Fruit fly (Drosophila melanogaster) whole organism, embryonic: ENCODE measurements around the gene Gel.

Experiments used
- ATbp ChIP-seq: fragments of 200-800 bp; sonication (Bioruptor generic); optimal IDR thresholded peaks from 2 replicates; lab custom pipeline; 2017; ENCODE audit warnings: missing biosample characterization, mild to moderate bottlenecking, missing genetic modification characterization, missing genetic modification reagents
- Atf6 ChIP-seq: fragments of 200-800 bp; sonication (Bioruptor generic); IDR thresholded peaks from 2 replicates; pipeline ENCODE4 v1.3.6; 2022; ENCODE audit warnings: missing biosample characterization, missing genetic modification characterization
- Bteb2 ChIP-seq: fragments of 200-800 bp; sonication (Bioruptor generic); optimal IDR thresholded peaks from 2 replicates; lab custom pipeline; 2016; ENCODE audit warnings: missing biosample characterization, missing genetic modification characterization
- CG11085 ChIP-seq: fragments of 200-800 bp; sonication (Bioruptor generic); IDR thresholded peaks from 2 replicates; pipeline ENCODE4 v1.3.6; 2022; ENCODE audit warnings: missing biosample characterization, missing genetic modification characterization
- CG11247 ChIP-seq: fragments of 200-800 bp; sonication (Bioruptor generic); IDR thresholded peaks from 2 replicates; pipeline ENCODE4 v1.3.6; 2022; ENCODE audit warnings: missing biosample characterization, missing genetic modification characterization
- CG12155 ChIP-seq: fragments of 200-800 bp; sonication (Bioruptor generic); optimal IDR thresholded peaks from 3 replicates; lab custom pipeline; 2016; ENCODE audit warnings: missing biosample characterization, missing genetic modification characterization
- CG12942 ChIP-seq: fragments of 200-800 bp; sonication (Bioruptor generic); optimal IDR thresholded peaks from 3 replicates; lab custom pipeline; 2016; ENCODE audit warnings: missing biosample characterization, missing genetic modification characterization
- CG13624 ChIP-seq: fragments of 200-800 bp; sonication (Bioruptor generic); optimal IDR thresholded peaks from 2 replicates; lab custom pipeline; 2016; ENCODE audit warnings: missing biosample characterization, missing genetic modification characterization
- CG15269 ChIP-seq: fragments of 200-800 bp; sonication (Bioruptor generic); optimal IDR thresholded peaks from 2 replicates; lab custom pipeline; 2018; ENCODE audit warnings: missing biosample characterization, mild to moderate bottlenecking, missing genetic modification characterization, moderate library complexity
- CG1529 ChIP-seq: fragments of 200-800 bp; sonication (Bioruptor generic); optimal IDR thresholded peaks from 3 replicates; lab custom pipeline; 2018; ENCODE audit warnings: missing biosample characterization, missing genetic modification characterization
- CG15601 ChIP-seq: fragments of 200-800 bp; sonication (Bioruptor generic); optimal IDR thresholded peaks from 3 replicates; lab custom pipeline; 2019; ENCODE audit warnings: missing biosample characterization, mild to moderate bottlenecking, missing genetic modification characterization, moderate library complexity
- CG15696 ChIP-seq: fragments of 200-800 bp; sonication (Bioruptor generic); optimal IDR thresholded peaks from 2 replicates; lab custom pipeline; 2019; ENCODE audit warnings: missing biosample characterization, mild to moderate bottlenecking, missing genetic modification characterization, moderate library complexity
- CG1603 ChIP-seq: fragments of 200-800 bp; sonication (Bioruptor generic); optimal IDR thresholded peaks from 2 replicates; lab custom pipeline; 2019; ENCODE audit warnings: missing biosample characterization, mild to moderate bottlenecking, missing genetic modification characterization, moderate library complexity
- CG16779 ChIP-seq: fragments of 200-800 bp; sonication (Bioruptor generic); IDR thresholded peaks from 2 replicates; pipeline ENCODE4 v1.3.6; 2022; ENCODE audit warnings: missing biosample characterization, missing genetic modification characterization
- CG16815 ChIP-seq: fragments of 200-800 bp; sonication (Bioruptor generic); optimal IDR thresholded peaks from 3 replicates; lab custom pipeline; 2017; ENCODE audit warnings: missing biosample characterization, mild to moderate bottlenecking, missing genetic modification characterization
- CG17385 ChIP-seq: fragments of 200-800 bp; sonication (Bioruptor generic); optimal IDR thresholded peaks from 3 replicates; lab custom pipeline; 2018; ENCODE audit warnings: missing biosample characterization, mild to moderate bottlenecking, missing genetic modification characterization
- CG2199 ChIP-seq: fragments of 200-800 bp; sonication (Bioruptor generic); IDR thresholded peaks from 3 replicates; pipeline ENCODE4 v1.3.6; 2022; ENCODE audit warnings: missing biosample characterization, missing genetic modification characterization
- CG30020 ChIP-seq: fragments of 200-800 bp; optimal IDR thresholded peaks from 2 replicates; lab custom pipeline; 2019; ENCODE audit warnings: missing biosample characterization, mild to moderate bottlenecking, missing genetic modification characterization, moderate library complexity
- CG31388 ChIP-seq: fragments of 200-800 bp; sonication (Bioruptor generic); optimal IDR thresholded peaks from 2 replicates; lab custom pipeline; 2016; ENCODE audit warnings: missing biosample characterization, missing genetic modification characterization
- CG34224 ChIP-seq: fragments of 200-800 bp; sonication (Bioruptor generic); IDR thresholded peaks from 3 replicates; pipeline ENCODE4 v1.3.6; 2022; ENCODE audit warnings: missing biosample characterization, missing genetic modification characterization; ENCODE audit not compliant: partially characterized antibody
- CG4820 ChIP-seq: fragments of 200-800 bp; sonication (Bioruptor generic); optimal IDR thresholded peaks from 3 replicates; lab custom pipeline; 2016; ENCODE audit warnings: missing biosample characterization, missing genetic modification characterization
- CG5180 ChIP-seq: fragments of 200-800 bp; sonication (Bioruptor generic); optimal IDR thresholded peaks from 3 replicates; lab custom pipeline; 2017; ENCODE audit warnings: missing biosample characterization, missing genetic modification characterization, mild to moderate bottlenecking, moderate library complexity, missing genetic modification reagents
- CG6813 ChIP-seq: fragments of 200-800 bp; sonication (Bioruptor generic); optimal IDR thresholded peaks from 2 replicates; lab custom pipeline; 2017; ENCODE audit warnings: missing biosample characterization, missing genetic modification characterization, mild to moderate bottlenecking, moderate library complexity, missing genetic modification reagents
- CG7928 ChIP-seq: fragments of 200-800 bp; sonication (Bioruptor generic); optimal IDR thresholded peaks from 2 replicates; lab custom pipeline; 2017; ENCODE audit warnings: missing biosample characterization, mild to moderate bottlenecking, missing genetic modification characterization
- CG9817 ChIP-seq: fragments of 200-800 bp; sonication (Bioruptor generic); optimal IDR thresholded peaks from 2 replicates; lab custom pipeline; 2018; ENCODE audit warnings: missing biosample characterization, mild to moderate bottlenecking, missing genetic modification characterization, moderate library complexity
- CTCF ChIP-seq: fragments of 200-800 bp; sonication (Bioruptor generic); optimal IDR thresholded peaks from 2 replicates; lab custom pipeline; 2017; ENCODE audit warnings: missing biosample characterization, mild to moderate bottlenecking, missing genetic modification characterization, moderate library complexity
- Dad ChIP-seq: fragments of 200-800 bp; sonication (Bioruptor generic); optimal IDR thresholded peaks from 3 replicates; lab custom pipeline; 2016; ENCODE audit warnings: missing biosample characterization, missing genetic modification characterization
- Dbx ChIP-seq: fragments of 200-800 bp; sonication (Bioruptor generic); IDR thresholded peaks from 3 replicates; pipeline ENCODE4 v1.3.6; 2022; ENCODE audit warnings: missing biosample characterization, missing genetic modification characterization
- Dip2 ChIP-seq: fragments of 200-800 bp; sonication (Bioruptor generic); IDR thresholded peaks from 2 replicates; pipeline ENCODE4 v1.3.6; 2022; ENCODE audit warnings: missing biosample characterization, missing genetic modification characterization
- Doc2 ChIP-seq: fragments of 200-800 bp; sonication (Bioruptor generic); IDR thresholded peaks from 2 replicates; pipeline ENCODE4 v1.3.6; 2022; ENCODE audit warnings: missing biosample characterization, missing genetic modification characterization
- Hr39 ChIP-seq: fragments of >200 bp; optimal IDR thresholded peaks from 2 replicates; lab custom pipeline; 2017
- NC2β ChIP-seq: fragments of 200-800 bp; sonication (Bioruptor generic); optimal IDR thresholded peaks from 2 replicates; lab custom pipeline; 2016; ENCODE audit warnings: missing biosample characterization, missing genetic modification characterization
- Scr ChIP-seq: fragments of 200-800 bp; sonication (Bioruptor generic); IDR thresholded peaks from 2 replicates; pipeline ENCODE4 v1.3.6; 2022; ENCODE audit warnings: missing biosample characterization, missing genetic modification characterization; ENCODE audit not compliant: partially characterized antibody
- Ssrp ChIP-seq: fragments of 200-800 bp; sonication (Bioruptor generic); optimal IDR thresholded peaks from 2 replicates; lab custom pipeline; 2018; ENCODE audit warnings: missing biosample characterization, mild to moderate bottlenecking, missing genetic modification characterization, moderate library complexity
- Usf ChIP-seq: fragments of 200-800 bp; sonication (Bioruptor generic); optimal IDR thresholded peaks from 2 replicates; lab custom pipeline; 2017; ENCODE audit warnings: missing genotype, missing biosample characterization, missing genetic modification characterization
- Xbp1 ChIP-seq: fragments of 200-800 bp; sonication (Bioruptor generic); optimal IDR thresholded peaks from 3 replicates; lab custom pipeline; 2016; ENCODE audit warnings: missing biosample characterization, mild to moderate bottlenecking, missing genetic modification characterization
- bbx ChIP-seq: fragments of 200-800 bp; sonication (Bioruptor generic); IDR thresholded peaks from 2 replicates; pipeline ENCODE4 v1.3.6; 2022; ENCODE audit warnings: missing biosample characterization, missing genetic modification characterization; ENCODE audit not compliant: partially characterized antibody
- cad ChIP-seq: fragments of >200 bp; optimal IDR thresholded peaks from 2 replicates; lab custom pipeline; 2017; ENCODE audit warnings: missing biosample characterization, missing genetic modification characterization
- emc ChIP-seq: fragments of 200-800 bp; sonication (Bioruptor generic); optimal IDR thresholded peaks from 2 replicates; lab custom pipeline; 2016; ENCODE audit warnings: missing biosample characterization, missing genetic modification characterization
- esg ChIP-seq: fragments of 200-800 bp; sonication (Bioruptor generic); conservative IDR thresholded peaks from 2 replicates; pipeline ENCODE4 v1.3.6; 2022; ENCODE audit warnings: missing biosample characterization, missing genetic modification characterization
- exex ChIP-seq: fragments of 200-800 bp; sonication (Bioruptor generic); optimal IDR thresholded peaks from 4 replicates; lab custom pipeline; 2018; ENCODE audit warnings: missing biosample characterization, mild to moderate bottlenecking, missing genetic modification characterization, moderate library complexity
- fd64A ChIP-seq: fragments of 200-800 bp; sonication (Bioruptor generic); optimal IDR thresholded peaks from 3 replicates; lab custom pipeline; 2018; ENCODE audit warnings: missing biosample characterization, mild to moderate bottlenecking, missing genetic modification characterization
- kay ChIP-seq: fragments of 200-800 bp; sonication (Bioruptor generic); optimal IDR thresholded peaks from 2 replicates; lab custom pipeline; 2016; ENCODE audit warnings: missing biosample characterization, missing genetic modification characterization
- klu ChIP-seq: fragments of 200-800 bp; sonication (Bioruptor generic); IDR thresholded peaks from 2 replicates; pipeline ENCODE4 v1.3.6; 2022; ENCODE audit warnings: missing biosample characterization, missing genetic modification characterization
- lilli ChIP-seq: fragments of 200-800 bp; sonication (Bioruptor generic); optimal IDR thresholded peaks from 3 replicates; lab custom pipeline; 2016; ENCODE audit warnings: missing biosample characterization, missing genetic modification characterization
- pho ChIP-seq: fragments of 200-800 bp; sonication (Bioruptor generic); optimal IDR thresholded peaks from 2 replicates; lab custom pipeline; 2016; ENCODE audit warnings: missing biosample characterization, missing genetic modification characterization
- ro ChIP-seq: fragments of 200-800 bp; sonication (Bioruptor generic); IDR thresholded peaks from 2 replicates; pipeline ENCODE4 v1.3.6; 2022; ENCODE audit warnings: missing biosample characterization, missing genetic modification characterization
- sd ChIP-seq: fragments of 200-800 bp; sonication (Bioruptor generic); optimal IDR thresholded peaks from 3 replicates; lab custom pipeline; 2018; ENCODE audit warnings: missing biosample characterization, mild to moderate bottlenecking, missing genetic modification characterization, moderate library complexity
- sim ChIP-seq: fragments of 200-800 bp; sonication (Bioruptor generic); IDR thresholded peaks from 2 replicates; pipeline ENCODE4 v1.3.6; 2022; ENCODE audit warnings: missing biosample characterization, missing genetic modification characterization
- tap ChIP-seq: fragments of 200-800 bp; optimal IDR thresholded peaks from 3 replicates; lab custom pipeline; 2019; ENCODE audit warnings: missing biosample characterization, mild to moderate bottlenecking, missing genetic modification characterization, moderate library complexity
- unpg ChIP-seq: fragments of 200-800 bp; sonication (Bioruptor generic); optimal IDR thresholded peaks from 3 replicates; lab custom pipeline; 2018; ENCODE audit warnings: missing biosample characterization, mild to moderate bottlenecking, missing genetic modification characterization, moderate library complexity
- wek ChIP-seq: fragments of 200-800 bp; sonication (Bioruptor generic); optimal IDR thresholded peaks from 3 replicates; lab custom pipeline; 2018; ENCODE audit warnings: missing biosample characterization, mild to moderate bottlenecking, missing genetic modification characterization, moderate library complexity
- zfh1 ChIP-seq: fragments of 200-800 bp; sonication (Bioruptor generic); IDR thresholded peaks from 3 replicates; pipeline ENCODE4 v1.3.6; 2022; ENCODE audit warnings: missing biosample characterization, missing genetic modification characterization

Gel gene

DNA sequence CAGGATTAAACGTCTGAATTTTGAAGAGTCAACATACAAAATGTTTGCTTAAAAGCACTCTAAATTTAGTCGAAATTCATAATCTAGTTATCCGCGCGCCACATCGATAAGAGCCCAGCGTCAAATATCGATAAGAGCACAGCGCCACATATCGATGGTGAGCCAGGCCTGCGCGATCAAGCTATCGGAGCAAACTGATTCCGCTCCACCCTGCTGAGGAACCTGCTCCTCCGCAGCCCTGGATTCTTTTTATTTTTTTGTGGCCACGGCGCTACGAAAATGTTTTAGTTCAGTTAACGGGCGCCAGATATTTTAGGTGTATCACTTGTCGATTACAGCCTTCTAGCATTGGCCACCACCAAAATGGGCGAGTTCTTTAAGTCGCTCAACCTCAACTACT is 14.2 kb upstream of the Gel start (continued):
- TF ChIP-seq Doc2 (GFP tag; lab: Robert Waterston, UW) (no peak), Dad (GFP tag; lab: Kevin White, UChicago) (peak; percentile 57), CG4820 (GFP tag; lab: Kevin White, UChicago) (no peak), CG1529 (GFP tag; lab: Kevin White, UChicago) (no peak), Atf6 (no peak), ro (GFP tag; lab: Robert Waterston, UW) (no peak), fd64A (GFP tag; lab: Kevin White, UChicago) (no peak), sd (tag; lab: Kevin White, UChicago) (no peak), tap (no peak), CG34224 (GFP tag; lab: Robert Waterston, UW) (peak; percentile 99), CG7928 (GFP tag; lab: Kevin White, UChicago) (peak; percentile 99), CG30020 (peak; percentile 76), Bteb2 (no peak), klu (GFP tag; lab: Robert Waterston, UW) (no peak), ATbp (GFP tag; lab: Kevin White, UChicago) (no peak), CG12942 (peak; percentile 12), CG9817 (tag; lab: Kevin White, UChicago) (peak; percentile 25), CG31388 (GFP tag; lab: Kevin White, UChicago) (no peak), CG5180 (GFP tag; lab: Kevin White, UChicago) (no peak), emc (GFP tag; lab: Kevin White, UChicago) (peak; percentile 30), pho (GFP tag; lab: Kevin White, UChicago) (peak; percentile 0), esg (GFP tag; lab: Robert Waterston, UW) (no peak), Ssrp (tag; lab: Kevin White, UChicago) (no peak), CG15601 (tag; lab: Kevin White, UChicago) (no peak), Scr (GFP tag; lab: Robert Waterston, UW) (peak; percentile 95), exex (no peak), Hr39 (lab: Kevin White, UChicago) (no peak), CG6813 (GFP tag; lab: Kevin White, UChicago) (no peak), CG11085 (no peak), unpg (no peak), CTCF (peak; percentile 68), CG15696 (tag; lab: Kevin White, UChicago) (peak; percentile 7), CG16779 (GFP tag; lab: Robert Waterston, UW) (no peak), sim (GFP tag; lab: Robert Waterston, UW) (no peak), lilli (peak; percentile 56), Dip2 (GFP tag; lab: Robert Waterston, UW) (no peak), kay (GFP tag; lab: Kevin White, UChicago) (no peak), Xbp1 (GFP tag; lab: Kevin White, UChicago) (peak; percentile 55), Usf (no peak), cad (GFP tag; lab: Kevin White, UChicago) (no peak), CG16815 (GFP tag; lab: Kevin White, UChicago) (no peak), wek (GFP tag; lab: Kevin White, UChicago) (no peak), CG12155 (GFP tag; lab: Kevin White, UChicago) (peak; percentile 27), CG13624 (GFP tag; lab: Kevin White, UChicago) (peak; percentile 70), bbx (GFP tag; lab: Robert Waterston, UW) (peak; percentile 99), CG2199 (0 out of 3 replicates have a peak, but pooled peaks have one; percentile 76), CG15269 (tag; lab: Kevin White, UChicago) (no peak), zfh1 (GFP tag; lab: Robert Waterston, UW) (peak; percentile 62; the same call in 1 of the 3 replicates), CG17385 (GFP tag; lab: Kevin White, UChicago) (no peak), CG11247 (GFP tag; lab: Robert Waterston, UW) (peak; percentile 41; the same call in 1 of the 2 replicates), NC2β (peak; percentile 43), CG1603 (tag; lab: Kevin White, UChicago) (peak; percentile 78), Dbx (GFP tag; lab: Robert Waterston, UW) (peak; percentile 70; the same call in 2 of the 3 replicates)
